Fruit fly (Drosophila melanogaster): ENCODE measurements around the gene CG3285.

CG3285 gene

DNA sequence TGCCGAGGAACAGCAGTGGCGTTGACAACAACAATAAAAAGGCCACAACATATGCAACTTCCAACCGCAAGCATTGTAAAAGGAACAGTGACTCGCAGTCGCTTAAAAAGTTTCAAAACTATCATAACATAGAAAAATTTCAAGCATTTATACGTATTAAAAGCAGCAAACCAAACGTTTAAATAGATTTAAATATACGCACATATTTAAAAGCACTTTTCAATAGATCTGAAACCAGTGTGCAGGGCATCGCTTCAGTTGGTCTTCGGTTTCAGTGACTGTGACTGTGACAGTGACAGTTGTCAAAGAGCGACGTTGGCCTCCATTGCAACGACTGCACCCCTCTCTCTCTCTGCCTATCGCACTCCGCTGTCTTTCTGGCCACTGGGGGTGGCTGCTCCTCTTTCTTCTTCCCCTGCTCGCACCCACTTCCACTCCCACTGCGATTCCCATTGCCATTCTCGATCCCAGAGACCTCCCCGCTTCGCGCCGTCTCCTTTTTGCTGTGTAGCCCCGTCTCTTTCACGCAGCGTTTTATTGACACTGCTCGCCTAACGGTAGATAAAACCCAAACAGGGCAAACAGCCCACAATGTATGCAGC, 17.5 kb downstream of the CG3285 start (continued):
- TF ChIP-seq stc (GFP tag; IDR thresholded peaks at IDR 0.05) = peak; percentile 93
- no peak for TF ChIP-seq sc (optimal IDR thresholded peaks at IDR 0.05)
- peak; percentile 82 for TF ChIP-seq sc (GFP tag; optimal IDR thresholded peaks at IDR 0.05)
- TF ChIP-seq az2 (GFP tag; optimal IDR thresholded peaks at IDR 0.05) = peak; percentile 80
- no peak for TF ChIP-seq Dip2 (GFP tag; IDR thresholded peaks at IDR 0.05)
- TF ChIP-seq sr (GFP tag; IDR thresholded peaks at IDR 0.05) = peak; percentile 75; the same call in 2 of the 3 replicates
- TF ChIP-seq sug (tag; optimal IDR thresholded peaks at IDR 0.05) = no peak
- peak; percentile 69 for TF ChIP-seq Atf3 (GFP tag; optimal IDR thresholded peaks at IDR 0.05)
- peak; percentile 89 for TF ChIP-seq Rx (GFP tag; IDR thresholded peaks at IDR 0.05)
- TF ChIP-seq shn (GFP tag; optimal IDR thresholded peaks at IDR 0.05) = peak; percentile 61
- peak; percentile 92 for TF ChIP-seq CG34422 (GFP tag; IDR thresholded peaks at IDR 0.05)
- TF ChIP-seq Fer2 (tag; optimal IDR thresholded peaks at IDR 0.05) = no peak
- peak; percentile 94 for TF ChIP-seq dmrt99B (tag; optimal IDR thresholded peaks at IDR 0.05)
- TF ChIP-seq CG2129 (GFP tag; IDR thresholded peaks at IDR 0.05; ENCODE audit: partially characterized antibody) = no peak
- peak; percentile 64 for TF ChIP-seq grau (tag; optimal IDR thresholded peaks at IDR 0.05)
- no peak for TF ChIP-seq D19B (GFP tag; optimal IDR thresholded peaks at IDR 0.05)
- TF ChIP-seq CG9876 (GFP tag; optimal IDR thresholded peaks at IDR 0.05) = no peak
- no peak for TF ChIP-seq CG17612 (GFP tag; IDR thresholded peaks at IDR 0.05)
- no peak for TF ChIP-seq CG13296 (GFP tag; optimal IDR thresholded peaks at IDR 0.05)
- no peak for TF ChIP-seq CG9797 (GFP tag; optimal IDR thresholded peaks at IDR 0.05)
- peak; percentile 17 for TF ChIP-seq ERR (GFP tag; optimal IDR thresholded peaks at IDR 0.05)
- peak; percentile 44 for TF ChIP-seq CG1792 (GFP tag; optimal IDR thresholded peaks at IDR 0.05)
- TF ChIP-seq CG2120 (GFP tag; optimal IDR thresholded peaks at IDR 0.05) = no peak
- no peak for TF ChIP-seq Neu2 (GFP tag; optimal IDR thresholded peaks at IDR 0.05; ENCODE audit: borderline replicate concordance)
- no peak for TF ChIP-seq Trl (optimal IDR thresholded peaks at IDR 0.05)
- TF ChIP-seq Trl (GFP tag; optimal IDR thresholded peaks at IDR 0.05) = peak; percentile 51
- peak; percentile 66 for TF ChIP-seq NC2β (GFP tag; optimal IDR thresholded peaks at IDR 0.05)
- TF ChIP-seq cwo (GFP tag; optimal IDR thresholded peaks at IDR 0.05) = peak; percentile 56
- TF ChIP-seq CG4424 (GFP tag; optimal IDR thresholded peaks at IDR 0.05) = peak; percentile 85
- peak; percentile 39; the same call in 1 of the 2 replicates for TF ChIP-seq Bgb (GFP tag; IDR thresholded peaks at IDR 0.05; ENCODE audit: partially characterized antibody)
- TF ChIP-seq CG9609 (GFP tag; optimal IDR thresholded peaks at IDR 0.05) = peak; percentile 29
- TF ChIP-seq Hsf (GFP tag; optimal IDR thresholded peaks at IDR 0.05) = peak; percentile 51
- peak; percentile 48 for TF ChIP-seq CG5245 (GFP tag; optimal IDR thresholded peaks at IDR 0.05)
- TF ChIP-seq CG31224 (GFP tag; IDR thresholded peaks at IDR 0.05) = 0 out of 2 replicates have a peak, but pooled peaks have one; percentile 13
- peak; percentile 60; the same call in 1 of the 2 replicates for TF ChIP-seq dan (GFP tag; IDR thresholded peaks at IDR 0.05)
- TF ChIP-seq Myb (GFP tag; optimal IDR thresholded peaks at IDR 0.05) = peak; percentile 37
- TF ChIP-seq ken (GFP tag; IDR thresholded peaks at IDR 0.05) = peak; percentile 92
- no peak for TF ChIP-seq ash1 (GFP tag; optimal IDR thresholded peaks at IDR 0.05)
- TF ChIP-seq nom (GFP tag; optimal IDR thresholded peaks at IDR 0.05) = peak; percentile 79
- peak; percentile 33 for TF ChIP-seq CG18619 (GFP tag; optimal IDR thresholded peaks at IDR 0.05)
- TF ChIP-seq al (GFP tag; IDR thresholded peaks at IDR 0.05) = 0 out of 2 replicates have a peak, but pooled peaks have one; percentile 40
- no peak for TF ChIP-seq Doc2 (GFP tag; IDR thresholded peaks at IDR 0.05)
- peak; percentile 66 for TF ChIP-seq CG14710 (tag; optimal IDR thresholded peaks at IDR 0.05)
- TF ChIP-seq luna (GFP tag; optimal IDR thresholded peaks at IDR 0.05) = no peak
- peak; percentile 70 for TF ChIP-seq CG11723 (GFP tag; optimal IDR thresholded peaks at IDR 0.05)
- peak; percentile 86 for TF ChIP-seq ap (GFP tag; IDR thresholded peaks at IDR 0.05)
- no peak for TF ChIP-seq HmgZ (tag; optimal IDR thresholded peaks at IDR 0.05)
- TF ChIP-seq Poxn (GFP tag; IDR thresholded peaks at IDR 0.05) = no peak
- TF ChIP-seq CG8281 (tag; optimal IDR thresholded peaks at IDR 0.05) = peak; percentile 41
- peak; percentile 81 for TF ChIP-seq gsb-n (tag; optimal IDR thresholded peaks at IDR 0.05)
- TF ChIP-seq CG11093 (GFP tag; IDR thresholded peaks at IDR 0.05) = peak; percentile 82

Measured in whole organism, embryonic.